Fruit fly (Drosophila melanogaster): ENCODE results near the gene CG4408.

Gene CG4408

dm6 chr3R:23363515-23364124, at the start of gene CG4408:
Gene CG4408 (minus strand): TSS chr3R:23363574.
- TF ChIP-seq ttk (optimal IDR thresholded peaks at IDR 0.05) (no peak), Sin3A (optimal IDR thresholded peaks at IDR 0.05) (no peak), h (optimal IDR thresholded peaks at IDR 0.05) (no peak), insv (optimal IDR thresholded peaks at IDR 0.05) (no peak), psq (optimal IDR thresholded peaks at IDR 0.05) (no peak), Myc (optimal IDR thresholded peaks at IDR 0.05) (no peak)

- no peak for TF ChIP-seq Sin3A (optimal IDR thresholded peaks at IDR 0.05)
- TF ChIP-seq psq (optimal IDR thresholded peaks at IDR 0.05): no peak
- no peak for TF ChIP-seq ttk (optimal IDR thresholded peaks at IDR 0.05)
- no peak for TF ChIP-seq Myc (optimal IDR thresholded peaks at IDR 0.05)
- TF ChIP-seq insv (optimal IDR thresholded peaks at IDR 0.05): no peak
- no peak for TF ChIP-seq h (optimal IDR thresholded peaks at IDR 0.05)
Measured at dm6 chr3R:23407880-23408279, 44.5 kb upstream of the CG4408 start.

dm6 chr3R:23405209-23405608, 41.8 kb upstream of the CG4408 start, which contains the start of gene Ir94e:
Gene Ir94e (plus strand): TSS chr3R:23405509.
- no peak for TF ChIP-seq ttk (optimal IDR thresholded peaks at IDR 0.05)
- TF ChIP-seq Sin3A (optimal IDR thresholded peaks at IDR 0.05): no peak
- TF ChIP-seq psq (optimal IDR thresholded peaks at IDR 0.05): no peak
- TF ChIP-seq h (optimal IDR thresholded peaks at IDR 0.05): no peak
- no peak for TF ChIP-seq Myc (optimal IDR thresholded peaks at IDR 0.05)
- no peak for TF ChIP-seq insv (optimal IDR thresholded peaks at IDR 0.05)

dm6 chr3R:23403628-23404027, 40.3 kb upstream of the CG4408 start, which contains the start of gene CG17380:
Gene CG17380 (minus strand): TSS chr3R:23403728.
- no peak for TF ChIP-seq psq (optimal IDR thresholded peaks at IDR 0.05)
- TF ChIP-seq insv (optimal IDR thresholded peaks at IDR 0.05): no peak
- no peak for TF ChIP-seq Sin3A (optimal IDR thresholded peaks at IDR 0.05)

dm6 chr3R:23402508-23402907, 39.1 kb upstream of the CG4408 start, which contains the start of gene Ir94d:
Gene Ir94d (plus strand): TSS chr3R:23402808.
- no peak for TF ChIP-seq ttk (optimal IDR thresholded peaks at IDR 0.05)
- TF ChIP-seq Myc (optimal IDR thresholded peaks at IDR 0.05): no peak
- no peak for TF ChIP-seq h (optimal IDR thresholded peaks at IDR 0.05)
- TF ChIP-seq Sin3A (optimal IDR thresholded peaks at IDR 0.05): no peak
- TF ChIP-seq psq (optimal IDR thresholded peaks at IDR 0.05): no peak
- no peak for TF ChIP-seq insv (optimal IDR thresholded peaks at IDR 0.05)

dm6 chr3R:23401519-23401918, 38.1 kb upstream of the CG4408 start:
- TF ChIP-seq psq (optimal IDR thresholded peaks at IDR 0.05) (no peak), Sin3A (optimal IDR thresholded peaks at IDR 0.05) (no peak), insv (optimal IDR thresholded peaks at IDR 0.05) (no peak), ttk (optimal IDR thresholded peaks at IDR 0.05) (no peak), Myc (optimal IDR thresholded peaks at IDR 0.05) (no peak), h (optimal IDR thresholded peaks at IDR 0.05) (no peak)

- TF ChIP-seq insv (optimal IDR thresholded peaks at IDR 0.05): no peak
- TF ChIP-seq h (optimal IDR thresholded peaks at IDR 0.05): no peak
- no peak for TF ChIP-seq ttk (optimal IDR thresholded peaks at IDR 0.05)
Measured at dm6 chr3R:23399679-23400078, 36.3 kb upstream of the CG4408 start.

dm6 chr3R:23398979-23399378, 35.6 kb upstream of the CG4408 start:
- TF ChIP-seq ttk (optimal IDR thresholded peaks at IDR 0.05) (no peak), h (optimal IDR thresholded peaks at IDR 0.05) (no peak), insv (optimal IDR thresholded peaks at IDR 0.05) (no peak), Sin3A (optimal IDR thresholded peaks at IDR 0.05) (no peak), Myc (optimal IDR thresholded peaks at IDR 0.05) (no peak), psq (optimal IDR thresholded peaks at IDR 0.05) (no peak)

- TF ChIP-seq insv (optimal IDR thresholded peaks at IDR 0.05) (no peak), Myc (optimal IDR thresholded peaks at IDR 0.05) (no peak), psq (optimal IDR thresholded peaks at IDR 0.05) (no peak), h (optimal IDR thresholded peaks at IDR 0.05) (no peak), ttk (optimal IDR thresholded peaks at IDR 0.05) (no peak), Sin3A (optimal IDR thresholded peaks at IDR 0.05) (no peak)
Measured at dm6 chr3R:23396548-23397294, 33.3 kb upstream of the CG4408 start.

- TF ChIP-seq psq (optimal IDR thresholded peaks at IDR 0.05) (no peak), Myc (optimal IDR thresholded peaks at IDR 0.05) (no peak), h (optimal IDR thresholded peaks at IDR 0.05) (no peak)
Measured at dm6 chr3R:23395720-23396119, 32.3 kb upstream of the CG4408 start.

- TF ChIP-seq Sin3A (optimal IDR thresholded peaks at IDR 0.05): no peak
- TF ChIP-seq Myc (optimal IDR thresholded peaks at IDR 0.05): no peak
- no peak for TF ChIP-seq h (optimal IDR thresholded peaks at IDR 0.05)
- no peak for TF ChIP-seq ttk (optimal IDR thresholded peaks at IDR 0.05)
- no peak for TF ChIP-seq insv (optimal IDR thresholded peaks at IDR 0.05)
- TF ChIP-seq psq (optimal IDR thresholded peaks at IDR 0.05): no peak
Measured at dm6 chr3R:23393507-23393906, 30.1 kb upstream of the CG4408 start.

dm6 chr3R:23392235-23392634, 28.9 kb upstream of the CG4408 start:
- TF ChIP-seq Myc (optimal IDR thresholded peaks at IDR 0.05) (no peak), insv (optimal IDR thresholded peaks at IDR 0.05) (no peak), h (optimal IDR thresholded peaks at IDR 0.05) (no peak), ttk (optimal IDR thresholded peaks at IDR 0.05) (no peak), psq (optimal IDR thresholded peaks at IDR 0.05) (no peak), Sin3A (optimal IDR thresholded peaks at IDR 0.05) (no peak)
